Worm (Caenorhabditis elegans) whole organism, L1 larva: ENCODE data around the gene ZK1128.1.

ENCODE experiments used
- C16A3.4 ChIP-seq: fragments of 150-350 bp; optimal IDR thresholded peaks from 2 replicates; lab custom pipeline; 2014; ENCODE audit warnings: missing biosample characterization, missing genetic modification characterization
- aha-1 ChIP-seq: fragments of 150-350 bp; optimal IDR thresholded peaks from 2 replicates; lab custom pipeline; 2014; ENCODE audit warnings: missing biosample characterization, missing genetic modification characterization
- ceh-8 ChIP-seq: fragments of 200-800 bp; sonication (Bioruptor generic); optimal IDR thresholded peaks from 2 replicates; lab custom pipeline; 2018; ENCODE audit warnings: mild to moderate bottlenecking, missing genetic modification characterization, moderate library complexity, missing compliant biosample characterization
- ceh-82 ChIP-seq, 3 experiments: fragments of 150-350 bp in 1 of 3; sonication (generic microtip) in 2 of 3; optimal IDR thresholded peaks; 2 replicates each; lab custom pipeline; 2014 to 2017; ENCODE audit warnings: missing biosample characterization in 3 of 3, missing genetic modification characterization in 3 of 3
- ces-1 ChIP-seq: fragments of 150-350 bp; optimal IDR thresholded peaks from 2 replicates; lab custom pipeline; 2014; ENCODE audit warnings: missing biosample characterization, missing genetic modification reagents, missing genetic modification characterization
- dpl-1 ChIP-seq, 3 experiments: fragments of 150-350 bp in 2 of 3; sonication (generic microtip) in 1 of 3; optimal IDR thresholded peaks; 2 replicates each; lab custom pipeline; 2014 to 2017; ENCODE audit warnings: missing biosample characterization in 3 of 3, missing genetic modification characterization in 3 of 3, missing genetic modification reagents in 3 of 3
- efl-1 ChIP-seq, 4 experiments: fragments of 150-350 bp; optimal IDR thresholded peaks in 3 of 4; peaks in 1 of 4; 1 replicate in 1 of 4; 2 replicates in 3 of 4; lab custom pipeline; 2014; ENCODE audit warnings: missing biosample characterization in 2 of 4, missing genetic modification characterization in 2 of 4, missing genetic modification reagents in 2 of 4
- efl-3 ChIP-seq: fragments of 200-800 bp; sonication (Bioruptor generic); optimal IDR thresholded peaks from 2 replicates; lab custom pipeline; 2018; ENCODE audit warnings: mild to moderate bottlenecking, missing genetic modification characterization, missing compliant biosample characterization
- egl-13 ChIP-seq: sonication (generic microtip); optimal IDR thresholded peaks from 2 replicates; lab custom pipeline; 2016; ENCODE audit warnings: missing genotype, missing genetic modification reagents, missing genetic modification characterization, missing compliant biosample characterization
- fkh-10 ChIP-seq: sonication (generic microtip); optimal IDR thresholded peaks from 2 replicates; lab custom pipeline; 2017; ENCODE audit warnings: missing biosample characterization, missing genetic modification reagents, missing genetic modification characterization
- fkh-4 ChIP-seq: sonication (generic microtip); optimal IDR thresholded peaks from 2 replicates; lab custom pipeline; 2016; ENCODE audit warnings: missing compliant biosample characterization, missing genetic modification characterization, borderline replicate concordance
- fkh-8 ChIP-seq: sonication (generic microtip); optimal IDR thresholded peaks from 2 replicates; lab custom pipeline; 2016; ENCODE audit warnings: mild to moderate bottlenecking, missing genetic modification characterization, missing compliant biosample characterization
- fos-1 ChIP-seq: fragments of 150-350 bp; optimal IDR thresholded peaks from 2 replicates; lab custom pipeline; 2014; ENCODE audit warnings: missing biosample characterization, missing genetic modification characterization
- hpl-2 ChIP-seq: fragments of 150-350 bp; optimal IDR thresholded peaks from 2 replicates; lab custom pipeline; 2014; ENCODE audit warnings: missing biosample characterization, missing genetic modification reagents, missing genetic modification characterization
- isw-1 ChIP-seq: fragments of 200-800 bp; sonication (Bioruptor generic); IDR thresholded peaks from 2 replicates; pipeline ENCODE4 v1.3.6; 2022; ENCODE audit warnings: missing genetic modification characterization, missing compliant biosample characterization
- lin-14 ChIP-seq: fragments of 200-800 bp; sonication (Bioruptor generic); optimal IDR thresholded peaks from 2 replicates; lab custom pipeline; 2018; ENCODE audit warnings: mild to moderate bottlenecking, missing genetic modification characterization, moderate library complexity, missing compliant biosample characterization
- lin-15B ChIP-seq: fragments of 150-350 bp; sonication (generic microtip); optimal IDR thresholded peaks from 3 replicates; lab custom pipeline; 2014; ENCODE audit warnings: missing biosample characterization, missing genetic modification characterization
- lin-35 ChIP-seq, 2 experiments: fragments of 150-350 bp; optimal IDR thresholded peaks; 2 replicates each; lab custom pipeline; 2014; ENCODE audit warnings: missing biosample characterization in 2 of 2, missing genetic modification characterization in 2 of 2, missing genetic modification reagents in 2 of 2
- lir-3 ChIP-seq: sonication (generic microtip); optimal IDR thresholded peaks from 2 replicates; lab custom pipeline; 2016; ENCODE audit warnings: mild to moderate bottlenecking, missing genetic modification characterization, moderate library complexity, missing compliant biosample characterization; ENCODE audit not compliant: poor library complexity
- lsy-2 ChIP-seq, 2 experiments: fragments of 150-350 bp; optimal IDR thresholded peaks; 2 replicates each; lab custom pipeline; 2014; ENCODE audit warnings: missing biosample characterization in 2 of 2, missing genetic modification characterization in 2 of 2
- mab-9 ChIP-seq: fragments of 200-800 bp; sonication (Bioruptor generic); IDR thresholded peaks from 2 replicates; pipeline ENCODE4 v1.3.6; 2022; ENCODE audit warnings: missing genetic modification reagents, missing genetic modification characterization, missing compliant biosample characterization
- mdl-1 ChIP-seq, 2 experiments: fragments of 150-350 bp; optimal IDR thresholded peaks; 2 replicates each; lab custom pipeline; 2014 to 2017; ENCODE audit warnings: missing biosample characterization in 2 of 2, missing genetic modification characterization in 2 of 2, inconsistent platforms in 1 of 2
- nhr-11 ChIP-seq: fragments of 150-350 bp; optimal IDR thresholded peaks from 2 replicates; lab custom pipeline; 2014; ENCODE audit warnings: missing biosample characterization, missing genetic modification characterization
- nhr-19 ChIP-seq: fragments of 200-800 bp; sonication (Bioruptor generic); conservative IDR thresholded peaks from 2 replicates; pipeline ENCODE4 v1.3.6; 2022; ENCODE audit warnings: missing genetic modification characterization, missing compliant biosample characterization
- nhr-20 ChIP-seq: sonication (generic microtip); optimal IDR thresholded peaks from 2 replicates; lab custom pipeline; 2016; ENCODE audit warnings: mild to moderate bottlenecking, missing genetic modification characterization, missing compliant biosample characterization
- nhr-47 ChIP-seq: sonication (generic microtip); optimal IDR thresholded peaks from 2 replicates; lab custom pipeline; 2016; ENCODE audit warnings: mild to moderate bottlenecking, missing genetic modification characterization, moderate library complexity, missing compliant biosample characterization
- nhr-71 ChIP-seq: sonication (generic microtip); optimal IDR thresholded peaks from 2 replicates; lab custom pipeline; 2016; ENCODE audit warnings: mild to moderate bottlenecking, missing genetic modification characterization, moderate library complexity, missing compliant biosample characterization
- nhr-84 ChIP-seq: sonication (generic microtip); optimal IDR thresholded peaks from 2 replicates; lab custom pipeline; 2017; ENCODE audit warnings: missing biosample characterization, missing genetic modification characterization
- nhr-90 ChIP-seq: sonication (generic microtip); optimal IDR thresholded peaks from 2 replicates; lab custom pipeline; 2016; ENCODE audit warnings: mild to moderate bottlenecking, missing genetic modification characterization, missing compliant biosample characterization; ENCODE audit not compliant: poor library complexity
- pag-3 ChIP-seq: sonication (generic microtip); optimal IDR thresholded peaks from 2 replicates; lab custom pipeline; 2017; ENCODE audit warnings: missing genetic modification characterization, mild to moderate bottlenecking, missing compliant biosample characterization, antibody characterized with exemption, borderline replicate concordance; ENCODE audit not compliant: insufficient read depth
- rnt-1 ChIP-seq: sonication (generic microtip); optimal IDR thresholded peaks from 2 replicates; lab custom pipeline; 2016; ENCODE audit warnings: mild to moderate bottlenecking, missing genetic modification characterization, moderate library complexity, missing compliant biosample characterization
- snpc-4 ChIP-seq: fragments of 150-350 bp; optimal IDR thresholded peaks from 2 replicates; lab custom pipeline; 2014; ENCODE audit warnings: missing biosample characterization, missing genetic modification characterization
- snu-23 ChIP-seq: sonication (generic microtip); optimal IDR thresholded peaks from 2 replicates; lab custom pipeline; 2016; ENCODE audit warnings: missing genetic modification characterization, missing compliant biosample characterization
- sup-37 ChIP-seq: fragments of 200-800 bp; sonication (Bioruptor generic); optimal IDR thresholded peaks from 2 replicates; lab custom pipeline; 2018; ENCODE audit warnings: mild to moderate bottlenecking, missing genetic modification characterization, missing compliant biosample characterization
- swsn-7 ChIP-seq: sonication (generic microtip); optimal IDR thresholded peaks from 2 replicates; lab custom pipeline; 2016; ENCODE audit warnings: missing genetic modification characterization, missing compliant biosample characterization
- tbx-2 ChIP-seq: sonication (generic microtip); optimal IDR thresholded peaks from 2 replicates; lab custom pipeline; 2016; ENCODE audit warnings: missing genetic modification characterization, missing compliant biosample characterization
- unc-86 ChIP-seq: sonication (generic microtip); optimal IDR thresholded peaks from 2 replicates; lab custom pipeline; 2016; ENCODE audit warnings: missing genetic modification characterization, missing compliant biosample characterization
- xbp-1 ChIP-seq: sonication (generic microtip); optimal IDR thresholded peaks from 2 replicates; lab custom pipeline; 2016; ENCODE audit warnings: missing genetic modification characterization, missing compliant biosample characterization
- zag-1 ChIP-seq: fragments of 150-350 bp; optimal IDR thresholded peaks from 2 replicates; lab custom pipeline; 2014; ENCODE audit warnings: missing biosample characterization, missing genetic modification characterization
- zip-4 ChIP-seq: fragments of 200-800 bp; sonication (Bioruptor generic); optimal IDR thresholded peaks from 2 replicates; lab custom pipeline; 2018; ENCODE audit warnings: mild to moderate bottlenecking, missing genetic modification characterization, moderate library complexity, missing compliant biosample characterization
- ztf-4 ChIP-seq: fragments of 150-350 bp; optimal IDR thresholded peaks from 2 replicates; lab custom pipeline; 2014; ENCODE audit warnings: missing biosample characterization, missing genetic modification characterization

ZK1128.1 gene

ce11 chrIII:10156269-10156668 lies 41.7 kb upstream of the ZK1128.1 start:
- TF ChIP-seq nhr-11 (tag; lab: Kevin White, UChicago) (no peak), ceh-8 (GFP tag; lab: Kevin White, UChicago) (no peak), lin-15B (tag; lab: Kevin White, UChicago) (no peak), nhr-90 (tag; lab: Kevin White, UChicago) (no peak), nhr-84 (tag; lab: Kevin White, UChicago) (no peak), nhr-19 (GFP tag; lab: Robert Waterston, UW) (no peak)

DNA sequence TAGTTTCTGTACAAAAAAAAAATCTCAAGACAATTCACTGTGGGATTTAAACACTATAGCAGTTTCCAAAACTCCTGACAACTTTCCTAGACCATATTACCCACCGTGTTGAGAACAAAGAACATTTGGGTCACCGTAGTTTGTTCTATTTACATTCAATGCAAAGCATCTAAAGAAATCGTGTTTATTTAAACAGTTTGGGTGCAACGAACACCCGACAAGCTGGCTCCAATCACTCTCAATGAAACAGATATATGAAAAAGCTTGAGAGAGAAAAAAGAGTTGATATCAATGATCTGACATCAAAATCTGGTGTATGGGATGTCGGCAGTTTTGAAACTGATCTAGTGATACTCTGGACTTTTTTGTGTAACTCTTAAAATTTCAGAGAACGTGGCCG lies 40.4 kb upstream of the ZK1128.1 start:
- TF ChIP-seq snu-23 (GFP tag; lab: Kevin White, UChicago) (peak; percentile 15), ztf-4 (peak; percentile 29), lsy-2 (tag; optimal IDR thresholded peaks at IDR 0.05; lab: Kevin White, UChicago) (peak; percentile 14 to 16), zip-4 (GFP tag; lab: Kevin White, UChicago) (no peak), nhr-71 (tag; lab: Kevin White, UChicago) (peak; percentile 73), nhr-19 (GFP tag; lab: Robert Waterston, UW) (peak; percentile 22; the same call in 1 of the 2 replicates), fos-1 (tag; lab: Kevin White, UChicago) (no peak), lin-14 (GFP tag; lab: Kevin White, UChicago) (peak; percentile 34), nhr-20 (peak; percentile 5), tbx-2 (tag; lab: Kevin White, UChicago) (peak; percentile 42), fkh-8 (tag; lab: Kevin White, UChicago) (no peak)

DNA sequence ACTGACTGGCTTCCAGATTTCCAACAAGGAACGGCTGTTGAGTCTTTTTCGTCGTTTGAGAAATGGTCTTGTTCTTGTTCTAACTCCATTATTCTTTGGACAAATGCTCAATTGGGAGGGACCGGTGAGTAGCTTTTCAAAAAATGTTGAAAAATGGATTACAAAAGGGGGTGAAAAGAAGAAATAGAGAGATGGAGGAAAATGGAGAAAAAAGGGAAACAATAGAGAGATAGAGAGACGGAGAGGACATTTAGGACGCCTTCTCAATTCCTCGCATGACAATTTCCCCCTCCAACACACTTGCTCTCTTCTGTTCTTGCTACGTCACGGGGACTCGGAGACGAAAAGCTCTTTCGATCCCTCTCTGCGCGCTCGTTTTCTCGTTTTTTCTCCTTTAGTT lies 38.4 kb upstream of the ZK1128.1 start:
- peak; percentile 42 for TF ChIP-seq ces-1 (GFP tag; lab: Kevin White, UChicago)
- no peak for TF ChIP-seq mab-9 (GFP tag; lab: Robert Waterston, UW)
- TF ChIP-seq fkh-4 (tag; lab: Kevin White, UChicago): no peak
- TF ChIP-seq sup-37 (GFP tag; lab: Kevin White, UChicago): peak; percentile 5
- peak; percentile 42 for TF ChIP-seq ztf-4
- peak in 2 of 3 experiments; percentile 7 to 71 for TF ChIP-seq ceh-82 (tag; optimal IDR thresholded peaks at IDR 0.05; lab: Kevin White, UChicago)
- TF ChIP-seq pag-3 (tag; lab: Kevin White, UChicago): no peak
- peak; percentile 57 for TF ChIP-seq isw-1 (GFP tag; lab: Robert Waterston, UW)
- TF ChIP-seq fkh-8 (tag; lab: Kevin White, UChicago): peak; percentile 74
- TF ChIP-seq swsn-7 (tag; lab: Kevin White, UChicago): peak; percentile 35
- TF ChIP-seq snu-23 (GFP tag; lab: Kevin White, UChicago): peak; percentile 52
- peak; percentile 70 for TF ChIP-seq nhr-71 (tag; lab: Kevin White, UChicago)
- peak; percentile 19 for TF ChIP-seq nhr-47
- TF ChIP-seq hpl-2 (GFP tag; lab: Kevin White, UChicago): no peak
- TF ChIP-seq lin-14 (GFP tag; lab: Kevin White, UChicago): peak; percentile 93
- TF ChIP-seq efl-1 (optimal IDR thresholded peaks at IDR 0.05; lab: Kevin White, UChicago): peak; percentile 21 to 47
- TF ChIP-seq efl-1 (GFP tag; optimal IDR thresholded peaks at IDR 0.05 in 1 of 2; lab: Kevin White, UChicago): no peak
- TF ChIP-seq aha-1 (tag; lab: Kevin White, UChicago): no peak
- peak; percentile 14 for TF ChIP-seq C16A3.4 (tag; lab: Kevin White, UChicago)
- peak; percentile 7 for TF ChIP-seq snpc-4 (tag; lab: Kevin White, UChicago)
- peak; percentile 79 for TF ChIP-seq fkh-10 (GFP tag; lab: Kevin White, UChicago)
- peak; percentile 23 for TF ChIP-seq lir-3 (tag; lab: Kevin White, UChicago)
- TF ChIP-seq zip-4 (GFP tag; lab: Kevin White, UChicago): no peak
- TF ChIP-seq lin-35 (GFP tag; optimal IDR thresholded peaks at IDR 0.05; lab: Kevin White, UChicago): peak in 1 of 2 experiments; percentile 24
- TF ChIP-seq xbp-1: peak; percentile 1
- peak; percentile 46 for TF ChIP-seq tbx-2 (tag; lab: Kevin White, UChicago)
- TF ChIP-seq unc-86 (tag; lab: Kevin White, UChicago): peak; percentile 50
- TF ChIP-seq rnt-1: peak; percentile 40
- TF ChIP-seq egl-13 (tag; lab: Kevin White, UChicago): peak; percentile 7
- no peak for TF ChIP-seq zag-1
- peak in 1 of 2 experiments; percentile 35 for TF ChIP-seq mdl-1 (tag; optimal IDR thresholded peaks at IDR 0.05; lab: Kevin White, UChicago)
- TF ChIP-seq efl-3 (GFP tag; lab: Kevin White, UChicago): no peak
- TF ChIP-seq ceh-8 (GFP tag; lab: Kevin White, UChicago): peak; percentile 49
- peak; percentile 35; the same call in 1 of the 2 replicates for TF ChIP-seq nhr-19 (GFP tag; lab: Robert Waterston, UW)
- TF ChIP-seq lsy-2 (tag; optimal IDR thresholded peaks at IDR 0.05; lab: Kevin White, UChicago): peak; percentile 37 to 64
- peak in 1 of 3 experiments; percentile 5 for TF ChIP-seq dpl-1 (GFP tag; optimal IDR thresholded peaks at IDR 0.05; lab: Kevin White, UChicago)
